Worm (Caenorhabditis elegans): ENCODE results near the gene F53H1.4.

- TF ChIP-seq nhr-28 (tag; optimal IDR thresholded peaks at IDR 0.05) (no peak), unc-62 (GFP tag; optimal IDR thresholded peaks at IDR 0.05) (no peak), sem-2 (GFP tag; optimal IDR thresholded peaks at IDR 0.05) (no peak), mep-1 (tag; optimal IDR thresholded peaks at IDR 0.05) (no peak), pha-4 (tag; optimal IDR thresholded peaks at IDR 0.05) (no peak), ztf-11 (tag; optimal IDR thresholded peaks at IDR 0.05) (no peak), ces-1 (GFP tag; optimal IDR thresholded peaks at IDR 0.05) (no peak), lsy-2 (tag; optimal IDR thresholded peaks at IDR 0.05) (no peak), sptf-1 (tag; optimal IDR thresholded peaks at IDR 0.05) (no peak), snpc-4 (tag; optimal IDR thresholded peaks at IDR 0.05) (no peak), lin-13 (tag; optimal IDR thresholded peaks at IDR 0.05) (no peak), mls-2 (tag; optimal IDR thresholded peaks at IDR 0.05) (no peak), M03D4.4 (tag; optimal IDR thresholded peaks at IDR 0.05) (no peak)
Observed at ce11 chrIV:1289327-1289726, 20.6 kb upstream of the F53H1.4 start, which contains the start of gene plst-1.

Measured in whole organism, mixed stage, embryonic.